Worm (Caenorhabditis elegans) whole organism, midembryonic: ENCODE measurements around the gene eif-2Bdelta.

Source experiments
- cog-1 ChIP-seq: sonication (generic microtip); optimal IDR thresholded peaks from 2 replicates; lab custom pipeline; 2016; ENCODE audit warnings: missing genetic modification characterization, missing compliant biosample characterization
- klf-2 ChIP-seq: fragments of 200-800 bp; sonication (Bioruptor generic); conservative IDR thresholded peaks from 2 replicates; pipeline ENCODE4 v1.3.6; 2022; ENCODE audit warnings: missing genetic modification reagents, missing genetic modification characterization, missing compliant biosample characterization
- tab-1 ChIP-seq: fragments of 200-800 bp; sonication (Bioruptor generic); IDR thresholded peaks from 2 replicates; pipeline ENCODE4 v1.3.6; 2022; ENCODE audit warnings: missing genetic modification characterization, missing compliant biosample characterization
- ztf-23 ChIP-seq: fragments of 200-800 bp; sonication (Bioruptor generic); IDR thresholded peaks from 2 replicates; pipeline ENCODE4 v1.3.6; 2022; ENCODE audit warnings: missing genetic modification reagents, missing genetic modification characterization, missing compliant biosample characterization

- TF ChIP-seq tab-1 (GFP tag; lab: Robert Waterston, UW) (no peak), cog-1 (tag; lab: Kevin White, UChicago) (no peak), klf-2 (GFP tag; lab: Robert Waterston, UW) (no peak), ztf-23 (GFP tag; lab: Robert Waterston, UW) (no peak)
Measured at ce11 chrV:9471675-9472074, 41.9 kb upstream of the eif-2Bdelta start, which contains the start of gene flp-6.
